Fruit fly (Drosophila melanogaster): ENCODE measurements around the gene hemo.

dm6 chr3R:18548787-18549186, 16.2 kb downstream of the hemo start:
- TF ChIP-seq rn (GFP tag; IDR thresholded peaks at IDR 0.05) (no peak), D1 (tag; optimal IDR thresholded peaks at IDR 0.05) (no peak), CG32121 (GFP tag; IDR thresholded peaks at IDR 0.05) (no peak)
